Worm (Caenorhabditis elegans) whole organism, L4 larva: Measurements from ENCODE around the gene F22E5.7.

Source experiments
- F26F4.8 ChIP-seq: fragments of 200-800 bp; sonication (Bioruptor generic); conservative IDR thresholded peaks from 2 replicates; pipeline ENCODE4 v1.3.6; 2022; ENCODE audit warnings: missing genetic modification characterization, missing compliant biosample characterization
- ZK546.5 ChIP-seq, 2 experiments: sonication (generic microtip); optimal IDR thresholded peaks; 2 replicates each; lab custom pipeline; 2017; ENCODE audit warnings: missing biosample characterization in 2 of 2, missing genetic modification characterization in 2 of 2
- aly-2 ChIP-seq: sonication (generic microtip); optimal IDR thresholded peaks from 2 replicates; lab custom pipeline; 2018; ENCODE audit warnings: missing biosample characterization, missing genetic modification characterization
- ces-1 ChIP-seq: fragments of 150-350 bp; sonication (generic microtip); optimal IDR thresholded peaks from 4 replicates; lab custom pipeline; 2014; ENCODE audit warnings: missing biosample characterization, missing genetic modification reagents, missing genetic modification characterization
- lsy-2 ChIP-seq, 2 experiments: fragments of 150-350 bp in 1 of 2; sonication (generic microtip) in 1 of 2; optimal IDR thresholded peaks; 2 replicates each; lab custom pipeline; 2014 to 2017; ENCODE audit warnings: missing biosample characterization in 2 of 2, missing genetic modification characterization in 2 of 2
- nhr-76 ChIP-seq: fragments of 150-350 bp; optimal IDR thresholded peaks from 2 replicates; lab custom pipeline; 2014; ENCODE audit warnings: missing biosample characterization, missing genetic modification characterization
- nhr-77 ChIP-seq: fragments of 150-350 bp; optimal IDR thresholded peaks from 2 replicates; lab custom pipeline; 2014; ENCODE audit warnings: missing biosample characterization, missing genetic modification characterization
- pha-4 ChIP-seq, 2 experiments: fragments of 150-350 bp in 1 of 2; fragments of 200-800 bp in 1 of 2; sonication (Bioruptor generic) in 1 of 2; IDR thresholded peaks in 1 of 2; optimal IDR thresholded peaks in 1 of 2; 2 replicates each; pipeline versions ENCODE4 v1.3.6 to Lab custom; 2014 to 2022; ENCODE audit warnings: missing genetic modification characterization in 2 of 2, missing genetic modification reagents in 2 of 2, missing biosample characterization in 1 of 2, missing compliant biosample characterization in 1 of 2
- zfp-2 ChIP-seq: sonication (generic microtip); optimal IDR thresholded peaks from 2 replicates; lab custom pipeline; 2016; ENCODE audit warnings: mild to moderate bottlenecking, missing genetic modification characterization, missing compliant biosample characterization

- TF ChIP-seq lsy-2 (tag; optimal IDR thresholded peaks at IDR 0.05; lab: Kevin White, UChicago) (no peak), nhr-76 (no peak), aly-2 (tag; lab: Kevin White, UChicago) (no peak), nhr-77 (tag; lab: Kevin White, UChicago) (no peak), ces-1 (GFP tag; lab: Kevin White, UChicago) (no peak), pha-4 (GFP tag; IDR thresholded peaks at IDR 0.05; lab: Robert Waterston, UW) (no peak), pha-4 (tag; optimal IDR thresholded peaks at IDR 0.05; lab: Kevin White, UChicago) (no peak), ZK546.5 (tag; optimal IDR thresholded peaks at IDR 0.05; lab: Kevin White, UChicago) (no peak), zfp-2 (tag; lab: Kevin White, UChicago) (no peak), F26F4.8 (GFP tag; lab: Robert Waterston, UW) (no peak)
Observed at ce11 chrII:2605319-2605718, 36.6 kb upstream of the F22E5.7 start, which contains the start of gene sri-77.
